Worm (Caenorhabditis elegans): ENCODE results near the gene szy-20.

DNA sequence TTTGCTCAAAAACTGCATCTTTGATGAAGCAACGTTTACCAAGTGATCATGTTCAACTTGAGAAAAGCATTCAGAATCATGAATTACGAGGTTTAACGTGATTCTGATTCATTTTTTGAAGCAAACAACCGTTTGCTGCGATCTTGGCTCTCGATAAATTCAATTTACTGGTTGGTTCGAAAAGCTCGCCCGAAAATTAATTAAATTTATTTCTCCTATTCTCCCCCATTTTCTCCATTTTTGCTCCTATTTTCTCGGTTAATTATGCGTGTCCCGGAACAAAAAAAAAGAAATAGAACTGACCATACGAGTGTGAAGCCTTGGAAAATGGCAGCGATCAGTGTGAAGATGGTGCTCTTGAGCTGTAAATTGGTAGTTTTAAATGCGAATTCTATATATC lies 12.2 kb downstream of the szy-20 start:
- TF ChIP-seq him-1 (tag; optimal IDR thresholded peaks at IDR 0.05) (no peak), W03F9.2 (tag; optimal IDR thresholded peaks at IDR 0.05) (no peak), dao-5 (tag; optimal IDR thresholded peaks at IDR 0.05) (no peak)

All from whole organism, L4/young adult.